Worm (Caenorhabditis elegans) whole organism, L3 larva: ENCODE data around the gene puf-5.

Experiments
- R02D3.7 ChIP-seq: fragments of 150-350 bp; optimal IDR thresholded peaks from 2 replicates; lab custom pipeline; 2014; ENCODE audit warnings: missing biosample characterization, missing genetic modification characterization
- aly-2 ChIP-seq: fragments of 150-350 bp; optimal IDR thresholded peaks from 2 replicates; lab custom pipeline; 2014; ENCODE audit warnings: missing biosample characterization, missing genetic modification characterization
- ama-1 ChIP-seq: fragments of 150-350 bp; optimal IDR thresholded peaks from 2 replicates; lab custom pipeline; 2018
- ceh-16 ChIP-seq: sonication (generic microtip); optimal IDR thresholded peaks from 2 replicates; lab custom pipeline; 2017; ENCODE audit warnings: missing biosample characterization, missing genetic modification characterization
- ceh-28 ChIP-seq: fragments of 150-350 bp; optimal IDR thresholded peaks from 2 replicates; lab custom pipeline; 2014; ENCODE audit warnings: missing biosample characterization, missing genetic modification reagents, missing genetic modification characterization
- ceh-82 ChIP-seq: fragments of 150-350 bp; optimal IDR thresholded peaks from 2 replicates; lab custom pipeline; 2014; ENCODE audit warnings: missing biosample characterization, missing genetic modification characterization
- ceh-9 ChIP-seq: sonication (generic microtip); optimal IDR thresholded peaks from 2 replicates; lab custom pipeline; 2018; ENCODE audit warnings: missing biosample characterization, missing genetic modification characterization
- daf-12 ChIP-seq: fragments of 150-350 bp; optimal IDR thresholded peaks from 2 replicates; lab custom pipeline; 2014; ENCODE audit warnings: missing biosample characterization, missing genetic modification reagents, missing genetic modification characterization
- egl-27 ChIP-seq: sonication (generic microtip); optimal IDR thresholded peaks from 4 replicates; lab custom pipeline; 2017; ENCODE audit warnings: missing biosample characterization, missing genetic modification reagents, missing genetic modification characterization
- elt-1 ChIP-seq: fragments of 150-350 bp; optimal IDR thresholded peaks from 2 replicates; lab custom pipeline; 2014; ENCODE audit warnings: missing biosample characterization, missing genetic modification characterization
- elt-2 ChIP-seq: sonication (generic microtip); optimal IDR thresholded peaks from 2 replicates; lab custom pipeline; 2016; ENCODE audit warnings: missing genetic modification reagents, mild to moderate bottlenecking, missing genetic modification characterization, missing compliant biosample characterization
- eor-1 ChIP-seq, 2 experiments: fragments of 150-350 bp; optimal IDR thresholded peaks; 2 replicates each; lab custom pipeline; 2014 to 2018; ENCODE audit warnings: missing biosample characterization in 2 of 2, missing genetic modification characterization in 2 of 2
- fkh-10 ChIP-seq: sonication (generic microtip); optimal IDR thresholded peaks from 2 replicates; lab custom pipeline; 2017; ENCODE audit warnings: missing biosample characterization, missing genetic modification reagents, missing genetic modification characterization
- fkh-2 ChIP-seq: fragments of 150-350 bp; optimal IDR thresholded peaks from 2 replicates; lab custom pipeline; 2014; ENCODE audit warnings: missing biosample characterization, missing genetic modification reagents, missing genetic modification characterization
- fos-1 ChIP-seq: fragments of 150-350 bp; optimal IDR thresholded peaks from 2 replicates; lab custom pipeline; 2014; ENCODE audit warnings: missing biosample characterization, missing genetic modification characterization
- hmg-11 ChIP-seq: sonication (generic microtip); optimal IDR thresholded peaks from 2 replicates; lab custom pipeline; 2016; ENCODE audit warnings: missing genetic modification characterization, missing compliant biosample characterization
- jun-1 ChIP-seq: fragments of 150-350 bp; optimal IDR thresholded peaks from 2 replicates; lab custom pipeline; 2014; ENCODE audit warnings: missing biosample characterization, missing genetic modification reagents, missing genetic modification characterization
- lin-39 ChIP-seq: fragments of 150-350 bp; optimal IDR thresholded peaks from 2 replicates; lab custom pipeline; 2018; ENCODE audit warnings: missing biosample characterization, missing genetic modification reagents, missing genetic modification characterization
- mdl-1 ChIP-seq: fragments of 150-350 bp; optimal IDR thresholded peaks from 2 replicates; lab custom pipeline; 2014; ENCODE audit warnings: missing biosample characterization, missing genetic modification characterization
- mml-1 ChIP-seq: fragments of 150-350 bp; sonication (generic microtip); optimal IDR thresholded peaks from 3 replicates; lab custom pipeline; 2014; ENCODE audit warnings: missing biosample characterization, missing genetic modification characterization
- nfya-1 ChIP-seq: sonication (generic microtip); optimal IDR thresholded peaks from 2 replicates; lab custom pipeline; 2017; ENCODE audit warnings: missing genetic modification characterization, mild to moderate bottlenecking, missing compliant biosample characterization, antibody characterized with exemption, moderate library complexity; ENCODE audit not compliant: insufficient read depth
- nhr-12 ChIP-seq: fragments of 150-350 bp; optimal IDR thresholded peaks from 2 replicates; lab custom pipeline; 2014; ENCODE audit warnings: missing biosample characterization, missing genetic modification characterization
- nhr-25 ChIP-seq: sonication (generic microtip); optimal IDR thresholded peaks from 2 replicates; lab custom pipeline; 2017; ENCODE audit warnings: missing biosample characterization, missing genetic modification characterization
- nhr-28 ChIP-seq: fragments of 150-350 bp; optimal IDR thresholded peaks from 2 replicates; lab custom pipeline; 2014; ENCODE audit warnings: missing biosample characterization, missing genetic modification characterization
- nhr-67 ChIP-seq: fragments of 150-350 bp; optimal IDR thresholded peaks from 2 replicates; lab custom pipeline; 2014; ENCODE audit warnings: missing biosample characterization, missing genetic modification characterization
- pqm-1 ChIP-seq: fragments of 150-350 bp; optimal IDR thresholded peaks from 2 replicates; lab custom pipeline; 2017; ENCODE audit warnings: missing biosample characterization, missing genetic modification characterization, inconsistent platforms
- sea-2 ChIP-seq: fragments of 150-350 bp; sonication (generic microtip); optimal IDR thresholded peaks from 4 replicates; lab custom pipeline; 2014; ENCODE audit warnings: missing biosample characterization, missing genetic modification reagents, missing genetic modification characterization
- skn-1 ChIP-seq: fragments of 150-350 bp; optimal IDR thresholded peaks from 2 replicates; lab custom pipeline; 2014; ENCODE audit warnings: missing biosample characterization, missing genetic modification characterization
- snpc-4 ChIP-seq: fragments of 150-350 bp; optimal IDR thresholded peaks from 2 replicates; lab custom pipeline; 2014; ENCODE audit warnings: missing biosample characterization, missing genetic modification characterization
- unc-39 ChIP-seq: sonication (generic microtip); optimal IDR thresholded peaks from 4 replicates; lab custom pipeline; 2017; ENCODE audit warnings: missing biosample characterization, missing genetic modification characterization
- zag-1 ChIP-seq: fragments of 150-350 bp; optimal IDR thresholded peaks from 2 replicates; lab custom pipeline; 2014; ENCODE audit warnings: missing biosample characterization, missing genetic modification characterization
- ztf-11 ChIP-seq: fragments of 150-350 bp; optimal IDR thresholded peaks from 2 replicates; lab custom pipeline; 2014; ENCODE audit warnings: missing biosample characterization, missing genetic modification characterization
- ztf-4 ChIP-seq: fragments of 150-350 bp; optimal IDR thresholded peaks from 2 replicates; lab custom pipeline; 2014; ENCODE audit warnings: missing biosample characterization, missing genetic modification characterization

Gene puf-5

ce11 chrII:8585921-8586320 is 10.6 kb downstream of the puf-5 start:
- TF ChIP-seq nhr-67 (no peak), lin-39 (no peak), fos-1 (tag; lab: Kevin White, UChicago) (no peak), nhr-25 (tag; lab: Kevin White, UChicago) (peak; percentile 56), ztf-11 (tag; lab: Kevin White, UChicago) (no peak), egl-27 (tag; lab: Kevin White, UChicago) (no peak), elt-1 (tag; lab: Kevin White, UChicago) (no peak)

- peak; percentile 64 for TF ChIP-seq elt-1 (tag; lab: Kevin White, UChicago)
- TF ChIP-seq nfya-1 (tag; lab: Kevin White, UChicago): peak; percentile 14
- TF ChIP-seq lin-39: peak; percentile 18
- no peak for TF ChIP-seq fos-1 (tag; lab: Kevin White, UChicago)
Measured at ce11 chrII:8587660-8588230, 12.4 kb downstream of the puf-5 start.

DNA sequence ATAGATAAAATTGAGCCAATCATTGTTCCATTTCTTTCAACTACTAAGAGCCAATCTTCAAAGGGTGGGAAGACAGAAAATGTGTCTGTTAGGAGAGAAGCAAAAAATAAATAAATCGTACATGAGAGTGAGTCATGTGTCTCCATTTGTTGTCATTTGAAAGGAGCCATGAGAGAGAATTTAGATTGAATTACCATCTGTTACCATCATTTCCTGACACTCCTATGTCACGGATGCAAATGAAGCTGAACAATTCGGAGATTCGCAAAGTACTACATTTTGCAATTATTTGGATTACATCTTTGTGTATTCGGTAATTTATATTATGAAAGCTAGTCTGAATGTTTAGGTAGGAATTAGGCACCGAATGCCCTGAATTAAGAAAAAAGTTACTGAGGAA is 13.1 kb downstream of the puf-5 start:
- TF ChIP-seq pqm-1 (tag; lab: Kevin White, UChicago) (no peak), fkh-2 (tag; lab: Kevin White, UChicago) (no peak), elt-2 (tag; lab: Kevin White, UChicago) (no peak), nhr-28 (tag; lab: Kevin White, UChicago) (no peak), nhr-67 (no peak), nhr-12 (tag; lab: Kevin White, UChicago) (no peak), fos-1 (tag; lab: Kevin White, UChicago) (no peak), ceh-28 (tag; lab: Kevin White, UChicago) (no peak), ceh-16 (no peak), ceh-82 (tag; lab: Kevin White, UChicago) (no peak), mml-1 (tag; lab: Kevin White, UChicago) (no peak), ztf-4 (tag; lab: Kevin White, UChicago) (no peak), elt-1 (tag; lab: Kevin White, UChicago) (no peak), eor-1 (tag; optimal IDR thresholded peaks at IDR 0.05; lab: Kevin White, UChicago) (no peak), jun-1 (no peak), aly-2 (no peak), ama-1 (lab: Kevin White, UChicago) (no peak), lin-39 (no peak), sea-2 (no peak)

ce11 chrII:8589227-8589626 is 13.9 kb downstream of the puf-5 start:
- TF ChIP-seq skn-1 (tag; lab: Kevin White, UChicago): no peak
- no peak for TF ChIP-seq daf-12
- TF ChIP-seq hmg-11 (tag; lab: Kevin White, UChicago): no peak
- no peak for TF ChIP-seq unc-39 (tag; lab: Kevin White, UChicago)
- no peak for TF ChIP-seq R02D3.7 (tag; lab: Kevin White, UChicago)
- no peak for TF ChIP-seq sea-2
- TF ChIP-seq fkh-2 (tag; lab: Kevin White, UChicago): no peak
- peak; percentile 30 for TF ChIP-seq nfya-1 (tag; lab: Kevin White, UChicago)
- no peak for TF ChIP-seq zag-1 (tag; lab: Kevin White, UChicago)
- TF ChIP-seq ceh-9 (tag; lab: Kevin White, UChicago): no peak
- TF ChIP-seq mdl-1 (tag; lab: Kevin White, UChicago): no peak
- peak; percentile 47 for TF ChIP-seq fkh-10
- TF ChIP-seq elt-2 (tag; lab: Kevin White, UChicago): no peak

- TF ChIP-seq snpc-4 (tag; lab: Kevin White, UChicago): no peak
- TF ChIP-seq nhr-28 (tag; lab: Kevin White, UChicago): no peak
- TF ChIP-seq eor-1 (tag; optimal IDR thresholded peaks at IDR 0.05; lab: Kevin White, UChicago): no peak
- no peak for TF ChIP-seq ztf-11 (tag; lab: Kevin White, UChicago)
- TF ChIP-seq, all 47 proteins: peak for 0
Measured at ce11 chrII:8590684-8591083, 15.3 kb downstream of the puf-5 start, which contains the start of gene aptf-4. Gene aptf-4, plus strand, starts transcription at chrII:8590984.
